Worm (Caenorhabditis elegans) whole organism, young adult: ENCODE results near the gene C44H9.4.

Source experiments
- B0035.1 ChIP-seq: sonication (generic microtip); optimal IDR thresholded peaks from 2 replicates; lab custom pipeline; 2016; ENCODE audit warnings: missing genetic modification characterization, mild to moderate bottlenecking, missing compliant biosample characterization, missing genotype, missing genetic modification reagents
- B0261.1 ChIP-seq: sonication (generic microtip); optimal IDR thresholded peaks from 2 replicates; lab custom pipeline; 2016; ENCODE audit warnings: mild to moderate bottlenecking, missing genetic modification characterization, moderate library complexity, missing compliant biosample characterization
- F22D6.2 ChIP-seq: sonication (generic microtip); optimal IDR thresholded peaks from 2 replicates; lab custom pipeline; 2016; ENCODE audit warnings: mild to moderate bottlenecking, missing genetic modification characterization, missing compliant biosample characterization
- F23B12.7 ChIP-seq: sonication (generic microtip); optimal IDR thresholded peaks from 2 replicates; lab custom pipeline; 2017; ENCODE audit warnings: missing genetic modification characterization, mild to moderate bottlenecking, missing compliant biosample characterization, antibody characterized with exemption, moderate library complexity; ENCODE audit not compliant: insufficient read depth
- F49E8.2 ChIP-seq: sonication (generic microtip); optimal IDR thresholded peaks from 3 replicates; lab custom pipeline; 2017; ENCODE audit warnings: missing genetic modification characterization, mild to moderate bottlenecking, missing compliant biosample characterization, antibody characterized with exemption, moderate library complexity; ENCODE audit not compliant: insufficient read depth
- F52B5.7 ChIP-seq: sonication (generic microtip); optimal IDR thresholded peaks from 2 replicates; lab custom pipeline; 2016; ENCODE audit warnings: mild to moderate bottlenecking, missing genetic modification characterization, missing compliant biosample characterization
- F55B11.4 ChIP-seq: sonication (generic microtip); optimal IDR thresholded peaks from 2 replicates; lab custom pipeline; 2016; ENCODE audit warnings: missing compliant biosample characterization, missing genetic modification characterization, borderline replicate concordance; ENCODE audit not compliant: insufficient read depth
- K11D2.4 ChIP-seq: fragments of 200-800 bp; sonication (Bioruptor generic); IDR thresholded peaks from 2 replicates; pipeline ENCODE4 v1.3.6; 2022; ENCODE audit warnings: missing genetic modification reagents, missing genetic modification characterization, missing compliant biosample characterization
- T07F8.4 ChIP-seq: sonication (generic microtip); optimal IDR thresholded peaks from 2 replicates; lab custom pipeline; 2016; ENCODE audit warnings: mild to moderate bottlenecking, missing genetic modification characterization, moderate library complexity, missing compliant biosample characterization
- Y53F4B.3 ChIP-seq: fragments of 200-800 bp; sonication (Bioruptor generic); IDR thresholded peaks from 2 replicates; pipeline ENCODE4 v1.3.6; 2022; ENCODE audit warnings: missing genetic modification reagents, missing genetic modification characterization, missing compliant biosample characterization
- Y79H2A.3 ChIP-seq: fragments of 200-800 bp; sonication (Bioruptor generic); conservative IDR thresholded peaks from 2 replicates; pipeline ENCODE4 v1.3.6; 2022; ENCODE audit warnings: missing genetic modification reagents, missing genetic modification characterization, missing compliant biosample characterization
- ZK185.1 ChIP-seq: sonication (generic microtip); optimal IDR thresholded peaks from 2 replicates; lab custom pipeline; 2016; ENCODE audit warnings: mild to moderate bottlenecking, missing genetic modification characterization, missing compliant biosample characterization; ENCODE audit not compliant: poor library complexity, severe bottlenecking
- akir-1 ChIP-seq: fragments of 200-800 bp; sonication (Bioruptor generic); optimal IDR thresholded peaks from 2 replicates; lab custom pipeline; 2018; ENCODE audit warnings: mild to moderate bottlenecking, missing genetic modification characterization, moderate library complexity, missing compliant biosample characterization
- aptf-2 ChIP-seq: fragments of 200-800 bp; sonication (Bioruptor generic); conservative IDR thresholded peaks from 2 replicates; pipeline ENCODE4 v1.3.6; 2022; ENCODE audit warnings: missing genetic modification reagents, missing genetic modification characterization, missing compliant biosample characterization
- aptf-3 ChIP-seq: fragments of 200-800 bp; sonication (Bioruptor generic); IDR thresholded peaks from 2 replicates; pipeline ENCODE4 v1.3.6; 2022; ENCODE audit warnings: missing genetic modification characterization, missing compliant biosample characterization
- ceh-58 ChIP-seq: fragments of 200-800 bp; sonication (Bioruptor generic); IDR thresholded peaks from 2 replicates; pipeline ENCODE4 v1.3.6; 2022; ENCODE audit warnings: missing genetic modification characterization, missing compliant biosample characterization
- ceh-79 ChIP-seq: sonication (generic microtip); optimal IDR thresholded peaks from 2 replicates; lab custom pipeline; 2017; ENCODE audit warnings: mild to moderate bottlenecking, missing genetic modification characterization, missing compliant biosample characterization
- chd-7 ChIP-seq: sonication (generic microtip); optimal IDR thresholded peaks from 2 replicates; lab custom pipeline; 2016; ENCODE audit warnings: mild to moderate bottlenecking, missing genetic modification characterization, moderate library complexity, missing compliant biosample characterization
- dox-1 ChIP-seq: fragments of 200-800 bp; sonication (Bioruptor generic); IDR thresholded peaks from 2 replicates; pipeline ENCODE4 v1.3.6; 2022; ENCODE audit warnings: missing genetic modification reagents, missing genetic modification characterization, missing compliant biosample characterization
- efl-1 ChIP-seq: fragments of 150-350 bp; optimal IDR thresholded peaks from 2 replicates; lab custom pipeline; 2014; ENCODE audit warnings: missing biosample characterization, missing genetic modification reagents, missing genetic modification characterization
- egrh-3 ChIP-seq: fragments of 200-800 bp; sonication (Bioruptor generic); IDR thresholded peaks from 2 replicates; pipeline ENCODE4 v1.3.6; 2022; ENCODE audit warnings: missing genetic modification reagents, missing genetic modification characterization, missing compliant biosample characterization
- fkh-3 ChIP-seq: sonication (generic microtip); optimal IDR thresholded peaks from 2 replicates; lab custom pipeline; 2016; ENCODE audit warnings: mild to moderate bottlenecking, missing genetic modification characterization, missing compliant biosample characterization
- hlh-12 ChIP-seq: sonication (generic microtip); optimal IDR thresholded peaks from 2 replicates; lab custom pipeline; 2016; ENCODE audit warnings: missing genetic modification characterization, missing compliant biosample characterization
- hlh-26 ChIP-seq: fragments of 200-800 bp; sonication (Bioruptor generic); conservative IDR thresholded peaks from 2 replicates; pipeline ENCODE4 v1.3.6; 2022; ENCODE audit warnings: missing genetic modification reagents, missing genetic modification characterization, missing compliant biosample characterization
- hmg-1.2 ChIP-seq: fragments of 200-800 bp; sonication (Bioruptor generic); IDR thresholded peaks from 2 replicates; pipeline ENCODE4 v1.3.6; 2022; ENCODE audit warnings: missing genetic modification reagents, missing genetic modification characterization, missing compliant biosample characterization
- hmg-20 ChIP-seq: fragments of 200-800 bp; sonication (Bioruptor generic); IDR thresholded peaks from 2 replicates; pipeline ENCODE4 v1.3.6; 2022; ENCODE audit warnings: missing genetic modification reagents, missing genetic modification characterization, missing compliant biosample characterization
- lag-1 ChIP-seq: fragments of 200-800 bp; sonication (Bioruptor generic); IDR thresholded peaks from 2 replicates; pipeline ENCODE4 v1.3.6; 2022; ENCODE audit warnings: missing genetic modification reagents, missing genetic modification characterization, missing compliant biosample characterization
- lin-26 ChIP-seq: fragments of 200-800 bp; sonication (Bioruptor generic); IDR thresholded peaks from 2 replicates; pipeline ENCODE4 v1.3.6; 2022; ENCODE audit warnings: missing genetic modification reagents, missing genetic modification characterization, missing compliant biosample characterization
- lin-35 ChIP-seq, 3 experiments: fragments of 150-350 bp in 2 of 3; sonication (generic microtip) in 1 of 3; optimal IDR thresholded peaks; 2 replicates each; lab custom pipeline; 2014 to 2018; ENCODE audit warnings: missing biosample characterization in 3 of 3, missing genetic modification characterization in 3 of 3, missing genetic modification reagents in 3 of 3
- lin-40 ChIP-seq: sonication (generic microtip); optimal IDR thresholded peaks from 2 replicates; lab custom pipeline; 2016; ENCODE audit warnings: missing genetic modification characterization, mild to moderate bottlenecking, missing compliant biosample characterization, missing genotype, missing genetic modification reagents
- madf-3 ChIP-seq: fragments of 200-800 bp; sonication (Bioruptor generic); IDR thresholded peaks from 2 replicates; pipeline ENCODE4 v1.3.6; 2022; ENCODE audit warnings: missing genetic modification reagents, missing genetic modification characterization, missing compliant biosample characterization
- mcd-1 ChIP-seq: fragments of 200-800 bp; sonication (Bioruptor generic); IDR thresholded peaks from 2 replicates; pipeline ENCODE4 v1.3.6; 2022; ENCODE audit warnings: missing genetic modification reagents, missing genetic modification characterization, missing compliant biosample characterization
- mel-28 ChIP-seq: sonication (generic microtip); optimal IDR thresholded peaks from 2 replicates; lab custom pipeline; 2016; ENCODE audit warnings: borderline replicate concordance, mild to moderate bottlenecking, missing genetic modification characterization, missing compliant biosample characterization
- nfyb-1 ChIP-seq: fragments of 200-800 bp; sonication (Bioruptor generic); IDR thresholded peaks from 2 replicates; pipeline ENCODE4 v1.3.6; 2022; ENCODE audit warnings: missing genetic modification reagents, missing genetic modification characterization, missing compliant biosample characterization
- nhr-179 ChIP-seq: sonication (generic microtip); optimal IDR thresholded peaks from 2 replicates; lab custom pipeline; 2016; ENCODE audit warnings: mild to moderate bottlenecking, missing genetic modification characterization, missing compliant biosample characterization
- nhr-80 ChIP-seq: sonication (generic microtip); optimal IDR thresholded peaks from 2 replicates; lab custom pipeline; 2016; ENCODE audit warnings: missing genetic modification characterization, missing compliant biosample characterization
- nhr-90 ChIP-seq: sonication (generic microtip); optimal IDR thresholded peaks from 2 replicates; lab custom pipeline; 2016; ENCODE audit warnings: missing genotype, mild to moderate bottlenecking, missing genetic modification characterization, missing compliant biosample characterization
- rec-8 ChIP-seq, 2 experiments: sonication (generic microtip); optimal IDR thresholded peaks; 2 replicates each; lab custom pipeline; 2016; ENCODE audit warnings: mild to moderate bottlenecking in 2 of 2, missing genetic modification characterization in 2 of 2, missing genetic modification reagents in 2 of 2, missing genotype in 2 of 2, missing biosample characterization in 1 of 2, missing compliant biosample characterization in 1 of 2, moderate library complexity in 1 of 2
- sdz-38 ChIP-seq: sonication (generic microtip); optimal IDR thresholded peaks from 2 replicates; lab custom pipeline; 2016; ENCODE audit warnings: missing genotype, missing genetic modification characterization, missing compliant biosample characterization
- sea-2 ChIP-seq: fragments of 200-800 bp; sonication (Bioruptor generic); IDR thresholded peaks from 2 replicates; pipeline ENCODE4 v1.3.6; 2022; ENCODE audit warnings: missing genetic modification characterization, missing compliant biosample characterization
- sptf-2 ChIP-seq: fragments of 200-800 bp; sonication (Bioruptor generic); optimal IDR thresholded peaks from 2 replicates; lab custom pipeline; 2018; ENCODE audit warnings: mild to moderate bottlenecking, missing genetic modification characterization, missing compliant biosample characterization
- unc-130 ChIP-seq: sonication (generic microtip); optimal IDR thresholded peaks from 2 replicates; lab custom pipeline; 2016; ENCODE audit warnings: missing genetic modification reagents, missing genetic modification characterization, missing compliant biosample characterization
- zfh-2 ChIP-seq: fragments of 200-800 bp; sonication (Bioruptor generic); conservative IDR thresholded peaks from 2 replicates; pipeline ENCODE4 v1.3.6; 2022; ENCODE audit warnings: missing genetic modification reagents, missing genetic modification characterization, missing compliant biosample characterization
- zim-3 ChIP-seq: sonication (generic microtip); optimal IDR thresholded peaks from 2 replicates; lab custom pipeline; 2017; ENCODE audit warnings: mild to moderate bottlenecking, missing genetic modification characterization, moderate library complexity, missing compliant biosample characterization
- ztf-26 ChIP-seq: sonication (generic microtip); optimal IDR thresholded peaks from 2 replicates; lab custom pipeline; 2017; ENCODE audit warnings: missing genetic modification characterization, missing compliant biosample characterization
- ztf-28 ChIP-seq: fragments of 200-800 bp; sonication (Bioruptor generic); IDR thresholded peaks from 2 replicates; pipeline ENCODE4 v1.3.6; 2022; ENCODE audit warnings: missing genetic modification reagents, missing genetic modification characterization, missing compliant biosample characterization
- ztf-3 ChIP-seq: fragments of 200-800 bp; sonication (Bioruptor generic); optimal IDR thresholded peaks from 2 replicates; lab custom pipeline; 2018; ENCODE audit warnings: mild to moderate bottlenecking, missing genetic modification characterization, missing compliant biosample characterization

Gene C44H9.4

DNA sequence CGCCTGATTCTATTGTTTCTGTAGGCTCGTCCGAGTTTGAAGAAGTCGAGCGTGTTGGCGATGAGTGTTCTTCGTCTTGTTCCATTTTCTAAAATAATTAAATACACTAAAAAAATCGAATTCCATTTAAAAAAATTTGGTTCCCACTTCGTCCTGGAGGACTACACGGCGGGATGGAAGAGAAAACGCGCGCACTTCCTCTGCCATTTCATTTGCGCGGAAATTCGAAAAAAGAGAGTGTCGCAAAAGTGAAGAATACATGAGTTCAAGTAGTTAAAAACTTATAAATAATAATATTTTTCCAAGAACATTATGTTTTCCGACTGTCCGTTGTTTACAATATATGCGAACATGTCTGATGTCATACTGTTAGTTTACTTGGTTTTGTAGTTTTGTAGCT, 34.5 kb downstream of the C44H9.4 start, which contains the start of gene T07F10.3 (continued):
- TF ChIP-seq lin-35 (GFP tag; optimal IDR thresholded peaks at IDR 0.05; lab: Kevin White, UChicago): peak; percentile 42 to 94 (median 52)
- no peak for TF ChIP-seq Y53F4B.3 (GFP tag; lab: Robert Waterston, UW)
- TF ChIP-seq zfh-2 (GFP tag; lab: Robert Waterston, UW): no peak
- TF ChIP-seq efl-1 (GFP tag; lab: Kevin White, UChicago): peak; percentile 82
- no peak for TF ChIP-seq sdz-38 (tag; lab: Kevin White, UChicago)
- TF ChIP-seq lag-1 (GFP tag; lab: Robert Waterston, UW): 0 out of 2 replicates have a peak, but pooled peaks have one; percentile 81
- TF ChIP-seq nfyb-1: 0 out of 2 replicates have a peak, but pooled peaks have one; percentile 60
- peak; percentile 78; the same call in 1 of the 2 replicates for TF ChIP-seq ztf-28 (GFP tag; lab: Robert Waterston, UW)
- TF ChIP-seq mel-28 (tag; lab: Kevin White, UChicago): no peak
- TF ChIP-seq sptf-2 (GFP tag; lab: Kevin White, UChicago): no peak
- peak; percentile 96 for TF ChIP-seq ZK185.1 (tag; lab: Kevin White, UChicago)
- TF ChIP-seq F55B11.4: no peak
- no peak for TF ChIP-seq nhr-90 (tag; lab: Kevin White, UChicago)
- peak; percentile 55 for TF ChIP-seq akir-1 (GFP tag; lab: Kevin White, UChicago)
- TF ChIP-seq hlh-12 (tag; lab: Kevin White, UChicago): peak; percentile 9
- TF ChIP-seq egrh-3 (GFP tag; lab: Robert Waterston, UW): peak; percentile 25; the same call in 1 of the 2 replicates
- TF ChIP-seq hlh-26 (GFP tag; lab: Robert Waterston, UW): no peak
- TF ChIP-seq fkh-3 (tag; lab: Kevin White, UChicago): no peak
- TF ChIP-seq aptf-2 (GFP tag; lab: Robert Waterston, UW): 0 out of 2 replicates have a peak, but pooled peaks have one; percentile 69
- peak; percentile 90 for TF ChIP-seq dox-1 (GFP tag; lab: Robert Waterston, UW)
- TF ChIP-seq aptf-3 (GFP tag; lab: Robert Waterston, UW): no peak
- peak; percentile 78 for TF ChIP-seq K11D2.4 (GFP tag; lab: Robert Waterston, UW)
- peak; percentile 59 for TF ChIP-seq F52B5.7
- no peak for TF ChIP-seq ztf-26 (tag; lab: Kevin White, UChicago)
- TF ChIP-seq T07F8.4 (tag; lab: Kevin White, UChicago): peak; percentile 56
- no peak for TF ChIP-seq F49E8.2 (tag; lab: Kevin White, UChicago)
- peak; percentile 90 for TF ChIP-seq madf-3 (GFP tag; lab: Robert Waterston, UW)
- peak; percentile 95 for TF ChIP-seq unc-130 (GFP tag; lab: Kevin White, UChicago)
- TF ChIP-seq chd-7 (tag; lab: Kevin White, UChicago): peak; percentile 82
- TF ChIP-seq hmg-1.2: peak; percentile 35
- no peak for TF ChIP-seq lin-26
- no peak for TF ChIP-seq ceh-58 (GFP tag; lab: Robert Waterston, UW)
- peak; percentile 76 to 85 for TF ChIP-seq rec-8 (tag; optimal IDR thresholded peaks at IDR 0.05; lab: Kevin White, UChicago)
- TF ChIP-seq sea-2 (GFP tag; lab: Robert Waterston, UW): peak; percentile 76; the same call in 1 of the 2 replicates
- no peak for TF ChIP-seq Y79H2A.3
- peak; percentile 48 for TF ChIP-seq zim-3 (tag; lab: Kevin White, UChicago)
- no peak for TF ChIP-seq ztf-3 (GFP tag; lab: Kevin White, UChicago)
- TF ChIP-seq nhr-80 (tag; lab: Kevin White, UChicago): no peak
- peak; percentile 84 for TF ChIP-seq lin-40
- TF ChIP-seq B0261.1 (tag; lab: Kevin White, UChicago): peak; percentile 23
- TF ChIP-seq F22D6.2 (tag; lab: Kevin White, UChicago): peak; percentile 77
- TF ChIP-seq mcd-1 (GFP tag; lab: Robert Waterston, UW): peak; percentile 88
- TF ChIP-seq B0035.1 (tag; lab: Kevin White, UChicago): peak; percentile 50
- no peak for TF ChIP-seq ceh-79 (tag; lab: Kevin White, UChicago)
- TF ChIP-seq F23B12.7 (tag; lab: Kevin White, UChicago): peak; percentile 43
- no peak for TF ChIP-seq nhr-179 (tag; lab: Kevin White, UChicago)
- TF ChIP-seq hmg-20 (GFP tag; lab: Robert Waterston, UW): peak; percentile 81
